Worm (Caenorhabditis elegans): ENCODE results near the gene C29F9.12.

DNA sequence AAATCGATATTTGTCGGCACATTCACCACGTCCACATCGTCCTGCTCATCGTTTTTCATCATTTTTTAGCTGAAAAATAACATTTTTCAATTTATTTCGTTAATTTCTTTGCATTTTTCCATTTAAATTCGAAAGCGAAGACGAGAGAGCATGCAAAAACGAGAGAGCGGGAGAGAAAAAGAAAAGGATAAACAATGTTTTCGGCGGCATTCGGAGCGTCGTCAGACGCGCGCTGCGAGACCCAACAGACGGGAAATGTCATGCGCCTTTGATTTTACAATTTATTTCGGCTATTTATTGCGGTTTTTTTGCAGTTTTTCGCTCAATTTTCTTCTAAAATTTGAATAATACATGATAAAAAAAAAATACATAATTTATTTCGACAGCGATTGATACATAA is 35.5 kb downstream of the C29F9.12 start, which contains the start of gene attf-3:
- TF ChIP-seq fkh-10 (GFP tag; optimal IDR thresholded peaks at IDR 0.05): peak; percentile 65
- TF ChIP-seq nhr-28 (tag; optimal IDR thresholded peaks at IDR 0.05): peak; percentile 16
- TF ChIP-seq nhr-76 (tag; optimal IDR thresholded peaks at IDR 0.05): no peak
- no peak for TF ChIP-seq nhr-10 (tag; optimal IDR thresholded peaks at IDR 0.05)
- TF ChIP-seq spr-1 (tag; optimal IDR thresholded peaks at IDR 0.05): no peak
- TF ChIP-seq dmd-8 (GFP tag; IDR thresholded peaks at IDR 0.05): no peak
- peak in 1 of 2 experiments; percentile 87 for TF ChIP-seq lsy-2 (tag; optimal IDR thresholded peaks at IDR 0.05)

Measured in whole organism, L4 larva.